Worm (Caenorhabditis elegans) whole organism, late embryonic: ENCODE results near the gene C46H3.2.

Experiments
- ets-4 ChIP-seq: sonication (generic microtip); optimal IDR thresholded peaks from 2 replicates; lab custom pipeline; 2016; ENCODE audit warnings: missing genetic modification characterization, missing compliant biosample characterization
- fkh-10 ChIP-seq: fragments of 150-350 bp; optimal IDR thresholded peaks from 2 replicates; lab custom pipeline; 2014; ENCODE audit warnings: missing biosample characterization, missing genetic modification reagents, missing genetic modification characterization
- pha-4 ChIP-seq: fragments of 150-350 bp; optimal IDR thresholded peaks from 2 replicates; lab custom pipeline; 2018; ENCODE audit warnings: missing biosample characterization, missing genetic modification reagents, missing genetic modification characterization
- sox-2 ChIP-seq: fragments of 200-800 bp; sonication (Bioruptor generic); IDR thresholded peaks from 2 replicates; pipeline ENCODE4 v1.3.6; 2022; ENCODE audit warnings: missing genetic modification reagents, missing genetic modification characterization, missing compliant biosample characterization

DNA sequence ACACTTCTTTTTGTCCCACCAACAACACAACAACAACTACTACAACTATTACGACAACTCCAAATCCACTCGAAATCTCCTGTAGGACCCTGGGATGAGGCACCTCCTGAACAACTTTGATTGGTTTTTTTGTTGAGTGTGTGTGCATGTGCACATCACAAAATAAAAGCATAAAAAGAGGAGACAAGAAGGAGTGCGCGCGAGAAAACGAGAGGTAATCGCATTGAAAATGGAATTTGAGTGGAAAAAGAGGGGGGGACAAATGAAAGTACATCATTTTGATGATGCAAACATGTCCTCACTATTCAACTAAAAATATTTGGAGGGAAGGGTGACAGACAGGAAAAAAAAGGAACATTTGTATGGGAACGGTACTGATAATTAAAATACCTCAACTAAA lies 45.1 kb downstream of the C46H3.2 start:
- no peak for TF ChIP-seq pha-4
- no peak for TF ChIP-seq ets-4 (tag; lab: Kevin White, UChicago)
- no peak for TF ChIP-seq fkh-10
- TF ChIP-seq sox-2 (GFP tag; lab: Robert Waterston, UW), result no peak
